Fruit fly (Drosophila melanogaster) whole organism, wandering third instar larva: ENCODE measurements around the gene Miga.
A peak's percentile ranks its signal among the peaks of the same experiment; 100 is the strongest.

Experiments used
- Abd-B ChIP-seq: fragments of >200 bp; optimal IDR thresholded peaks from 2 replicates; lab custom pipeline; 2017; ENCODE audit warnings: missing biosample characterization, missing genetic modification characterization
- CG32264 ChIP-seq: fragments of 200-800 bp; sonication (Bioruptor generic); optimal IDR thresholded peaks from 2 replicates; lab custom pipeline; 2016; ENCODE audit warnings: missing biosample characterization, missing genetic modification characterization
- CG9705 ChIP-seq: fragments of 200-800 bp; sonication (Bioruptor generic); optimal IDR thresholded peaks from 2 replicates; lab custom pipeline; 2018; ENCODE audit warnings: missing biosample characterization, mild to moderate bottlenecking, missing genetic modification characterization
- CrebA ChIP-seq: fragments of 200-800 bp; sonication (Bioruptor generic); optimal IDR thresholded peaks from 2 replicates; lab custom pipeline; 2016; ENCODE audit warnings: missing biosample characterization, mild to moderate bottlenecking, missing genetic modification characterization, borderline replicate concordance
- Dfd ChIP-seq: fragments of >200 bp; optimal IDR thresholded peaks from 2 replicates; lab custom pipeline; 2017; ENCODE audit warnings: missing biosample characterization, missing genetic modification characterization
- Dif ChIP-seq: fragments of 200-275, 200-300 bp; sonication (Bioruptor generic); optimal IDR thresholded peaks from 2 replicates; lab custom pipeline; 2018; ENCODE audit warnings: missing biosample characterization, missing genetic modification characterization; ENCODE audit not compliant: partially characterized antibody
- GATAd ChIP-seq: sonication (Bioruptor generic); optimal IDR thresholded peaks from 2 replicates; lab custom pipeline; 2016; ENCODE audit warnings: missing biosample characterization, missing genetic modification characterization
- HLH106 ChIP-seq: fragments of 200-800 bp; optimal IDR thresholded peaks from 3 replicates; lab custom pipeline; 2019; ENCODE audit warnings: missing biosample characterization, mild to moderate bottlenecking, missing genetic modification characterization, moderate library complexity
- Hnf4 ChIP-seq: fragments of 200-800 bp; sonication (Bioruptor generic); optimal IDR thresholded peaks from 2 replicates; lab custom pipeline; 2016; ENCODE audit warnings: missing biosample characterization, mild to moderate bottlenecking, missing genetic modification characterization
- Hr78 ChIP-seq: fragments of >200 bp; optimal IDR thresholded peaks from 2 replicates; lab custom pipeline; 2017; ENCODE audit warnings: missing biosample characterization, missing genetic modification characterization
- Hr83 ChIP-seq: fragments of 200-300 bp; sonication (Bioruptor generic); optimal IDR thresholded peaks from 2 replicates; lab custom pipeline; 2016; ENCODE audit warnings: missing biosample characterization, mild to moderate bottlenecking, missing genetic modification characterization, moderate library complexity; ENCODE audit not compliant: poor library complexity, severe bottlenecking
- Jra ChIP-seq: sonication (Bioruptor generic); optimal IDR thresholded peaks from 2 replicates; lab custom pipeline; 2016; ENCODE audit warnings: missing biosample characterization, missing genetic modification characterization
- Mio ChIP-seq: sonication (Bioruptor generic); optimal IDR thresholded peaks from 2 replicates; lab custom pipeline; 2016; ENCODE audit warnings: missing biosample characterization, missing genetic modification characterization
- Myc ChIP-seq: fragments of >200 bp; optimal IDR thresholded peaks from 2 replicates; lab custom pipeline; 2017
- N ChIP-seq: fragments of >200 bp; optimal IDR thresholded peaks from 2 replicates; lab custom pipeline; 2018; ENCODE audit warnings: missing biosample characterization, missing external identifiers, missing genetic modification characterization
- OdsH ChIP-seq: fragments of 200-800 bp; sonication (Bioruptor generic); optimal IDR thresholded peaks from 2 replicates; lab custom pipeline; 2016; ENCODE audit warnings: missing biosample characterization, mild to moderate bottlenecking, missing genetic modification characterization
- Rel ChIP-seq, 2 experiments: fragments of 200-800 bp; sonication (Bioruptor generic) in 1 of 2; optimal IDR thresholded peaks; 2 replicates in 1 of 2; 3 replicates in 1 of 2; lab custom pipeline; 2016 to 2019; ENCODE audit warnings: mild to moderate bottlenecking in 2 of 2, missing biosample characterization in 2 of 2, missing genetic modification characterization in 2 of 2, moderate library complexity in 1 of 2
- Sp1 ChIP-seq: fragments of 200-800 bp; sonication (Bioruptor generic); optimal IDR thresholded peaks from 3 replicates; lab custom pipeline; 2019; ENCODE audit warnings: missing biosample characterization, mild to moderate bottlenecking, missing genetic modification characterization, moderate library complexity
- Vsx2 ChIP-seq: fragments of 200-300, 225-300 bp; sonication (Bioruptor generic); optimal IDR thresholded peaks from 2 replicates; lab custom pipeline; 2018; ENCODE audit warnings: missing biosample characterization, missing genetic modification characterization; ENCODE audit not compliant: partially characterized antibody
- br ChIP-seq: fragments of 200-800 bp; sonication (Bioruptor generic); optimal IDR thresholded peaks from 2 replicates; lab custom pipeline; 2016; ENCODE audit warnings: missing biosample characterization, missing genetic modification characterization
- brk ChIP-seq: fragments of 200-800 bp; sonication (Bioruptor generic); optimal IDR thresholded peaks from 2 replicates; lab custom pipeline; 2016; ENCODE audit warnings: missing biosample characterization, mild to moderate bottlenecking, missing genetic modification characterization
- dl ChIP-seq, 2 experiments: fragments of 175-275, 200-275 bp in 1 of 2; fragments of 200-275 bp in 1 of 2; sonication (Bioruptor generic); optimal IDR thresholded peaks; lab custom pipeline; 2018; ENCODE audit warnings: mild to moderate bottlenecking in 2 of 2, missing biosample characterization in 2 of 2, missing genetic modification characterization in 2 of 2, moderate library complexity in 2 of 2; ENCODE audit not compliant: partially characterized antibody in 2 of 2, insufficient read depth in 1 of 2
- dmrt93B ChIP-seq: fragments of 200-800 bp; sonication (Bioruptor generic); optimal IDR thresholded peaks from 2 replicates; lab custom pipeline; 2018; ENCODE audit warnings: missing biosample characterization, mild to moderate bottlenecking, missing genetic modification characterization
- dsf ChIP-seq: sonication (Bioruptor generic); optimal IDR thresholded peaks from 2 replicates; lab custom pipeline; 2016; ENCODE audit warnings: missing biosample characterization, missing genetic modification characterization, borderline replicate concordance
- ey ChIP-seq: fragments of 200-800 bp; sonication (Bioruptor generic); optimal IDR thresholded peaks from 2 replicates; lab custom pipeline; 2016; ENCODE audit warnings: missing biosample characterization, missing genetic modification characterization
- foxo ChIP-seq, 2 experiments: fragments of 200-800 bp; sonication (Bioruptor generic); optimal IDR thresholded peaks; 2 replicates in 1 of 2; 3 replicates in 1 of 2; lab custom pipeline; 2016 to 2017; ENCODE audit warnings: missing biosample characterization in 2 of 2, missing genetic modification characterization in 2 of 2
- fru ChIP-seq: fragments of 200-800 bp; sonication (Bioruptor generic); optimal IDR thresholded peaks from 3 replicates; lab custom pipeline; 2016; ENCODE audit warnings: missing biosample characterization, mild to moderate bottlenecking, missing genetic modification characterization
- h ChIP-seq: fragments of 200-800 bp; sonication (Bioruptor generic); optimal IDR thresholded peaks from 3 replicates; lab custom pipeline; 2016; ENCODE audit warnings: missing biosample characterization, mild to moderate bottlenecking, missing genetic modification characterization
- jim ChIP-seq: fragments of 175-275, 200-325 bp; sonication (Bioruptor generic); optimal IDR thresholded peaks from 2 replicates; lab custom pipeline; 2016; ENCODE audit warnings: missing biosample characterization, mild to moderate bottlenecking, missing genetic modification characterization
- lola ChIP-seq: fragments of >200 bp; optimal IDR thresholded peaks from 2 replicates; lab custom pipeline; 2017; ENCODE audit warnings: missing biosample characterization, missing genetic modification characterization
- pan ChIP-seq: fragments of >200 bp; optimal IDR thresholded peaks from 2 replicates; lab custom pipeline; 2017
- psq ChIP-seq: fragments of 200-800 bp; sonication (Bioruptor generic); optimal IDR thresholded peaks from 3 replicates; lab custom pipeline; 2017; ENCODE audit warnings: missing biosample characterization, mild to moderate bottlenecking, missing genetic modification characterization, moderate library complexity
- rgr ChIP-seq: fragments of 200-800 bp; sonication (Bioruptor generic); optimal IDR thresholded peaks from 3 replicates; lab custom pipeline; 2016; ENCODE audit warnings: missing biosample characterization, mild to moderate bottlenecking, missing genetic modification characterization
- sage ChIP-seq: fragments of 200-800 bp; sonication (Bioruptor generic); optimal IDR thresholded peaks from 2 replicates; lab custom pipeline; 2016; ENCODE audit warnings: missing biosample characterization, mild to moderate bottlenecking, missing genetic modification characterization
- sv ChIP-seq: fragments of 200-800 bp; sonication (Bioruptor generic); optimal IDR thresholded peaks from 3 replicates; lab custom pipeline; 2016; ENCODE audit warnings: missing biosample characterization, missing genetic modification characterization
- tai ChIP-seq: sonication (Bioruptor generic); optimal IDR thresholded peaks from 2 replicates; lab custom pipeline; 2016; ENCODE audit warnings: missing biosample characterization, missing genetic modification characterization
- usp ChIP-seq: fragments of >200 bp; optimal IDR thresholded peaks from 2 replicates; lab custom pipeline; 2017; ENCODE audit warnings: missing biosample characterization, missing genetic modification characterization
- woc ChIP-seq: sonication (Bioruptor generic); optimal IDR thresholded peaks from 2 replicates; lab custom pipeline; 2016; ENCODE audit warnings: missing biosample characterization, mild to moderate bottlenecking, missing genetic modification characterization

Gene Miga

DNA sequence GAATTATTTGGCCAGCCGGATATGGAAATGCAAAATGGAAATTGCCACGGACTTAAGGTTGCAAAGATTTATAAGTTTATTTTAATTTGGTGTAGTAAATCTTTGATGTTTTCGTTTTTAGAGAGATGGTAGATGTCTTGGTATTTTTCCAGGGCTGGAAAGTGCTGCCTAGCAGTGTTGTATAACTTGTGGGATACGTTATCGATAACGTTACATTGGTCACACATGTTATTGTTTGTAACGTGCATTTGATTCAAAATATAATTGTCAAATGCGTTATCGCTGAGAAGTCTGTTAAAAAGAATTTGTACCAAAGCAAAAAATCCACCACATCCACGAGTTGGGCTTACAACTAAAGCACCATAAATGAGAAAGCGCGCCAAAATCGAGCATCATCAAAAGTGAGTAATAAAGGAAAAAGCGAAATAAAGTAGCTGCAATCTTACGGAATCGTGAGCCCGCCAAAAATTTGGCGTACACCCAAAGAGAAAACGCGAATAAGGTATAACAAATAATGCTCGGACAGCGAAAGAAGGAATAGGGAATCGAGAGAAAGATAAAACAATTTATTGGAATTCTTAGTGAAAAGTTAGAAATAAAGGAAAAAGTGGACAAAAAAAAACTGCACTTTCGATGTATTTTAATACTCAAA lies 30.4 kb downstream of the Miga start, which contains the start of gene PIG-T:
PIG-T (minus strand) TSS at position 140 of the 652 bp plus-strand sequence.
- TF ChIP-seq brk (GFP tag; lab: Kevin White, UChicago) (no peak), rgr (GFP tag; lab: Kevin White, UChicago) (peak; percentile 20), lola (GFP tag; lab: Kevin White, UChicago) (no peak), Mio (GFP tag; lab: Kevin White, UChicago) (no peak)

DNA sequence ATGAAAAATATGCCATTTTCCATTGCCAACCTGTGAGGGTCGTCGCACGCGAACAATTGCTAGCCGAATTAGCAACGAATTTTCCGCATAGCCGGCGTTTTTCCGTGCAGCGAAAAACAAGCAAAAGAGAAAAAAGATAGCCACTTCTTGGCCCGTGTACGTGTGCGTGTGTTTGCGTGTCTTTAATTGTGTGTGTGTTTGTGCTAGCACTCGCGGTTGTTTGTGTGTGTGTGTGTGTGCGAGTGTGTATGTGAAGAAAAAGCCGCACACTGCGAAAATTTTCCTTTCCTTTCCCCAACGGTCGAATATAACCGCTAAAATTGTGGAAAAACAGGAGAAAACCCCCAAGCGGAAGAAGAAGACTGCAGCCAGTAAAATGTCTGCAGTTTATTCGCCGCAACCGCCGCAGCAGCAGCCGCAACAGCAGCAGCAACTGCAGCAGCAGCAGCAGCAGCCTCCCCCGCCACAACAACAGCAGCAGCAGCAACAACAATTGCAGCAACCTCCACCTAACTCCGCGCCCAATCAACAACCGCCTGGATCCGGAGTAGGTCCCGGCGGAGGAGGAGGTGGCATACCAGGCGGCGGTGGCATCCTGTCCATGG lies 38.5 kb downstream of the Miga start:
- TF ChIP-seq Dfd (GFP tag; lab: Kevin White, UChicago) (peak; percentile 5), N (GFP tag; lab: Kevin White, UChicago) (peak; percentile 40), Abd-B (GFP tag; lab: Kevin White, UChicago) (no peak)

DNA sequence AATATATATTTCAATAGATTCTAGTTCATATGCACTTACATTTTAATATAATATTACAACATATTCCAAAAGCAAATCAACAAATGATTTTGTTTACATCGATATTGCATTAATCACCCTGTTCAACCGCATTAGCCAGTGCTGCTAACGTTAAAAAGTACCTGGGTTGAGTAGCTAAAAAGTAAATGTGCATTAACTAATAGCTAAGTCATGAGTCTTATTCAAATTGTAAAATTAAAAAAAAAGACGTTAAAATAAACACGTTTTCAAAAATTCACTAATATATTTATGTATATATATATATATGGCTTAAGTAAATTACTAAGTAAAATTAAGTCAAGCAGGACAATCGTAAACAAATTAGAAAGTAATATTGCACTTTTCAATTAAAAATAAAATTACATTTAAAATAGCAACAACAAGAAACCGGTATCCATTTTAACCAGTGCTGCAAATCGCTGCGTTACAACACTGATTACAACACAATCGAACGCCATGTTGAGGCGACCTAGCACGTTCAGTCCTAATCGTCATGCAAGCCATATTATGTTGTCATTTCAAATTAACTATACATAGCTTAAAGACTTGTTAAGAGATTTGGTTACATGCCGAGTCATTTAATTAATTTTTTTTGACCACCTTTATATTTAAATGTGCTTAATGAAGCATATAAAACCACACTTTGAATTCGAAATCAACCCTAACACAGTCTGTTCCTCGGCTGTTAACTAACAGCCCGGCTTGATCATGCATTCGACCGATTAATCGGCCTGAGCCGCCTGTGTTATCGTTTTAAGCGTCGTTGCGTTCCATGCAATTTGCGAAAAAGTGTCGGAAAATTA lies 39.2 kb downstream of the Miga start, which contains the start of gene CG10555:
CG10555 (plus strand) TSS at position 764 of the 842 bp plus-strand sequence.
- TF ChIP-seq Sp1 (GFP tag; lab: Kevin White, UChicago) (peak; percentile 35), CG9705 (GFP tag; lab: Kevin White, UChicago) (peak; percentile 83), dl (GFP tag; optimal IDR thresholded peaks at IDR 0.05; lab: Kevin White, UChicago; ENCODE audit: insufficient read depth in 1 of 2, partially characterized antibody in 2 of 2) (peak; percentile 83 to 94), ey (GFP tag; lab: Kevin White, UChicago) (peak; percentile 76), br (GFP tag; lab: Kevin White, UChicago) (peak; percentile 82), h (peak; percentile 84), Dif (GFP tag; lab: Kevin White, UChicago) (peak; percentile 99), pan (lab: Kevin White, UChicago) (no peak), Jra (GFP tag; lab: Kevin White, UChicago) (peak; percentile 76), tai (no peak), Abd-B (GFP tag; lab: Kevin White, UChicago) (no peak), Rel (GFP tag; optimal IDR thresholded peaks at IDR 0.05; lab: Kevin White, UChicago) (no peak), Rel (tag; optimal IDR thresholded peaks at IDR 0.05; lab: Kevin White, UChicago) (peak; percentile 25), lola (GFP tag; lab: Kevin White, UChicago) (no peak), CrebA (GFP tag; lab: Kevin White, UChicago) (no peak), jim (GFP tag; lab: Kevin White, UChicago) (no peak), Dfd (GFP tag; lab: Kevin White, UChicago) (no peak), N (GFP tag; lab: Kevin White, UChicago) (no peak), woc (GFP tag; lab: Kevin White, UChicago) (peak; percentile 72), Mio (GFP tag; lab: Kevin White, UChicago) (no peak), fru (GFP tag; lab: Kevin White, UChicago) (peak; percentile 83), brk (GFP tag; lab: Kevin White, UChicago) (peak; percentile 45), usp (GFP tag; lab: Kevin White, UChicago) (no peak), Hr83 (GFP tag; lab: Kevin White, UChicago) (peak; percentile 18), dmrt93B (GFP tag; lab: Kevin White, UChicago) (peak; percentile 82), Hnf4 (GFP tag; lab: Kevin White, UChicago) (peak; percentile 84), sage (GFP tag; lab: Kevin White, UChicago) (peak; percentile 7), Myc (lab: Kevin White, UChicago) (peak; percentile 23), OdsH (GFP tag; lab: Kevin White, UChicago) (peak; percentile 52), Vsx2 (GFP tag; lab: Kevin White, UChicago) (peak; percentile 99), CG32264 (peak; percentile 28), Hr78 (GFP tag; lab: Kevin White, UChicago) (no peak), dsf (GFP tag; lab: Kevin White, UChicago) (peak; percentile 25), foxo (GFP tag; optimal IDR thresholded peaks at IDR 0.05; lab: Kevin White, UChicago) (peak; percentile 23 to 79), HLH106 (tag; lab: Kevin White, UChicago) (peak; percentile 88), sv (peak; percentile 95), GATAd (GFP tag; lab: Kevin White, UChicago) (peak; percentile 29), psq (GFP tag; lab: Kevin White, UChicago) (peak; percentile 68), rgr (GFP tag; lab: Kevin White, UChicago) (peak; percentile 81)
